Worm (Caenorhabditis elegans): ENCODE measurements around the gene pgp-7.

The pgp-7 gene

DNA sequence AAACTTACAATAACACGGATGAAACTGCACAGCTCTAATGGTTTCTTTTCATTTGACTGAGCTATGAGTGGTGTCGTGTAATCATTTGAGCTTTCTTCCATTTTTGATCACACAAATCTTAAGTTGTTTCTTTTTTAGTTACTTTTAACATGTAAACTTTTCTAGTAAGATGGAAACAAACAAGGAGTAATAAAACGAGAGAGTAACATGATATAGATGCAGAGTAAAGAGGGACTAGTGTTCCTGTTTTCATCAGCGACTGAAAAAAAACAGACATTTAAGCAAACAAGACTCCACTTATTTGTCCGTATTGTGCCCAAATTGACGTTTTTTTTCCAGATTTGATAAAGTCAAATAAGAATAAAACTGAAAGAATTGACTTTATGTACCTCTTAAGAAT is at the start of gene pgp-7:
Gene pgp-7, minus strand, starts transcription at position 101 of the 400 bp plus-strand sequence.
- peak in 1 of 2 experiments; percentile 20 for TF ChIP-seq unc-62 (GFP tag; optimal IDR thresholded peaks at IDR 0.05 in 1 of 2)
- TF ChIP-seq unc-62 (tag; optimal IDR thresholded peaks at IDR 0.05), result no peak
- TF ChIP-seq dve-1 (tag; optimal IDR thresholded peaks at IDR 0.05; ENCODE audit: insufficient read depth), result no peak

DNA sequence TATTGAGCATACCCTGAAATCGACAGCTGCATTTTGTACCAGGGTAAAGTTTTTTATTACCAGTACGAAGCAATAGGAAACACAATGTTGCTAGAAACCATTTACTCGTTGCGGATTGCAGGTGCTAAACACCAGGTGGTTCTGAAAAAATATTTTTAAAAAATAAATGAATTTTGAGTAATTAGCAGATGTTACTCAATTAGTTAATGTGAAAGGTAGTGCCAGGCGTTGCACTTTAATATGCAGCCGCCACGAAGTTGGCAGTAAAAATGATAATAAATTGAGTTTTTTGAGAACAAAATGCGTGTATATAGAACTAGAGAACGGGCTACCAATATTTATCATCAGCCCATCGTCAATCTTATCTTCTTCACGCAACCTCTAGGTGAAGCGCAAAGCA is 49.6 kb upstream of the pgp-7 start, which contains the start of gene nstp-9:
Gene nstp-9, minus strand, starts transcription at position 101 of the 400 bp plus-strand sequence.
- no peak for TF ChIP-seq hlh-11 (tag; optimal IDR thresholded peaks at IDR 0.05)
- no peak for TF ChIP-seq F10B5.3 (tag; optimal IDR thresholded peaks at IDR 0.05)
- no peak for TF ChIP-seq unc-130 (GFP tag; optimal IDR thresholded peaks at IDR 0.05)
- no peak for TF ChIP-seq nhr-25 (tag; optimal IDR thresholded peaks at IDR 0.05; ENCODE audit: borderline replicate concordance, insufficient read depth)
- no peak for TF ChIP-seq nhr-28 (tag; optimal IDR thresholded peaks at IDR 0.05)
- TF ChIP-seq ztf-7 (tag; optimal IDR thresholded peaks at IDR 0.05), result no peak
- TF ChIP-seq T20F7.1 (GFP tag; optimal IDR thresholded peaks at IDR 0.05), result no peak
- TF ChIP-seq attf-4 (tag; optimal IDR thresholded peaks at IDR 0.05), result no peak
- TF ChIP-seq Y5F2A.4 (GFP tag; optimal IDR thresholded peaks at IDR 0.05), result no peak
- TF ChIP-seq snpc-4 (tag; optimal IDR thresholded peaks at IDR 0.05), result no peak
- no peak for TF ChIP-seq mdt-29 (GFP tag; IDR thresholded peaks at IDR 0.05)
- no peak for TF ChIP-seq daf-16 (GFP tag; optimal IDR thresholded peaks at IDR 0.05)
- no peak for TF ChIP-seq daf-16 (tag; optimal IDR thresholded peaks at IDR 0.05)
- no peak for TF ChIP-seq nhr-10 (tag; optimal IDR thresholded peaks at IDR 0.05)

DNA sequence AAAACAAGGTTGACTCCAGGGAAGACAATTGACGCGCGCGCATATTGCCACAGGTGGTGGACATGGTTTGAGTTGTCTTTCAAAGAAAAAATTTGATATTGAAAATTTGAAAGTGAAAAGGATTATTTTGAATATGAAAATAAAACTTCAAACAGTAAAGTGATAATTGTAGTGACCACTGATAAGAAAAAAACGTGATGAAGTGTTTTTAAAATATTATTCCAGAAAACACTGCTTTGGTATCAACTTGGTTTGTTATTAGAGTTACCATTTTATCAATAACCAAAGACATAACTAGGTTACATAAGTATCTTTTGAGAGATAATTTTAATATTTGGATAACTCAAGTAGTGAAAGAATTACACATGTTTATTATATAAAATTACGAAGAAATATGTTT is 46.2 kb upstream of the pgp-7 start:
- TF ChIP-seq tra-1 (GFP tag; IDR thresholded peaks at IDR 0.05), result no peak
- peak; percentile 72 for TF ChIP-seq dve-1 (tag; optimal IDR thresholded peaks at IDR 0.05; ENCODE audit: insufficient read depth)
- peak; percentile 45 for TF ChIP-seq nhr-28 (tag; optimal IDR thresholded peaks at IDR 0.05)
- TF ChIP-seq F37D6.2 (tag; optimal IDR thresholded peaks at IDR 0.05), result no peak
- no peak for TF ChIP-seq lin-29 (GFP tag; IDR thresholded peaks at IDR 0.05)
- no peak for TF ChIP-seq hmg-1.1 (GFP tag; IDR thresholded peaks at IDR 0.05)
- TF ChIP-seq lin-38 (GFP tag; IDR thresholded peaks at IDR 0.05), result no peak
- no peak for TF ChIP-seq vab-7 (GFP tag; IDR thresholded peaks at IDR 0.05)
- TF ChIP-seq fos-1 (tag; optimal IDR thresholded peaks at IDR 0.05), result no peak
- TF ChIP-seq egl-43 (GFP tag; IDR thresholded peaks at IDR 0.05), result no peak
- no peak for TF ChIP-seq madf-5 (GFP tag; IDR thresholded peaks at IDR 0.05)
- TF ChIP-seq mxl-2 (GFP tag; conservative IDR thresholded peaks at IDR 0.05), result no peak
- TF ChIP-seq saeg-2 (GFP tag; IDR thresholded peaks at IDR 0.05), result no peak
- no peak for TF ChIP-seq T20F7.1 (GFP tag; optimal IDR thresholded peaks at IDR 0.05)
- no peak for TF ChIP-seq nhr-11 (tag; optimal IDR thresholded peaks at IDR 0.05)
- TF ChIP-seq unc-39 (tag; optimal IDR thresholded peaks at IDR 0.05), result no peak
- TF ChIP-seq zfp-2 (tag; optimal IDR thresholded peaks at IDR 0.05), result no peak
- TF ChIP-seq nhr-237 (tag; optimal IDR thresholded peaks at IDR 0.05), result no peak
- no peak for TF ChIP-seq aha-1 (tag)
- no peak for TF ChIP-seq ces-1 (GFP tag; optimal IDR thresholded peaks at IDR 0.05)
- TF ChIP-seq zip-11 (GFP tag; IDR thresholded peaks at IDR 0.05), result no peak
- no peak for TF ChIP-seq Y5F2A.4 (GFP tag; optimal IDR thresholded peaks at IDR 0.05)
- TF ChIP-seq nhr-6 (tag; optimal IDR thresholded peaks at IDR 0.05), result no peak
- TF ChIP-seq jun-1 (tag; optimal IDR thresholded peaks at IDR 0.05), result no peak
- no peak for TF ChIP-seq set-16 (GFP tag; IDR thresholded peaks at IDR 0.05)
- TF ChIP-seq nhr-41 (GFP tag; IDR thresholded peaks at IDR 0.05), result no peak
- no peak for TF ChIP-seq ama-1 (optimal IDR thresholded peaks at IDR 0.05)
- no peak for TF ChIP-seq tag-97 (GFP tag; IDR thresholded peaks at IDR 0.05)
- no peak for TF ChIP-seq rbr-2 (tag; optimal IDR thresholded peaks at IDR 0.05)
- no peak for TF ChIP-seq sdz-12 (GFP tag; optimal IDR thresholded peaks at IDR 0.05)
- no peak for TF ChIP-seq nhr-48 (tag; optimal IDR thresholded peaks at IDR 0.05)
- no peak for TF ChIP-seq duxl-1 (tag; optimal IDR thresholded peaks at IDR 0.05; ENCODE audit: poor library complexity)
- peak; percentile 29 for TF ChIP-seq hlh-11 (tag; optimal IDR thresholded peaks at IDR 0.05)
- TF ChIP-seq daf-16 (GFP tag; optimal IDR thresholded peaks at IDR 0.05), result no peak
- TF ChIP-seq daf-16 (tag; optimal IDR thresholded peaks at IDR 0.05), result peak; percentile 95
- TF ChIP-seq nhr-77 (tag; optimal IDR thresholded peaks at IDR 0.05), result no peak
- TF ChIP-seq F26F4.8 (GFP tag; conservative IDR thresholded peaks at IDR 0.05), result no peak

Measured in whole organism, L4 larva.